5 fruit fly cellular contexts compared by ENCODE assay signal in the genomic region with DNA sequence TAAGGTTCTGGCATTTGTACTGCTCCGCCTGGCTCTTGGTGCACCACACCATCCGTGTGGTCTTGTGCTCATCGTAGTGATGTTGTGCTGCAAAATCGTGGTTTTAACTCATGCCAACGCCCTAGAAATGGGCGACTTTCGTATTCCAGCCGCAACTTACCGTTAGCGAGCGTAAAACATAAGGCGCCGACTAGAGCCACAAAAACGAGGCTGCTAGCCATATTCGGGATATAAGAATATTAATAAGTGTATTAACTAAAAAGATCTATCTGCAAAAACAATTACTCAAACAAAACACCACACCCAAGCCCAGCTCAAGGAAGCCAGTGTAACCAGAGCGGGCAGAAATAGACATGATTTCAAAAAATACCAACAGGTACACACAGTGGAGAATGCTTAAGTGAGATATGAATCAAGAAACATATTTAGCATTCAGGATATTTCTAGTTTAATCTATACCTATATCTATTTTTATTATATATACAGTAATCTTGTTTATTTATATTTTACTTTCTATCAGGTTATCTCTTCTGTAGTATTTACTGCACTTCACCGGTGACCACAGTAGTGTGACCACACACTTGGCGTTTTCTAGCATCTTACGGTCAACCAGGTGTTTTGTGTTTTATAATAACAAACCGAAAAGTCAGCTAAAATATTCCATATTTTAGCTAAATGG.
TF ChIP-seq lines count a peak whose summit lies in the region.

Tsf2 (minus strand) TSS at position 333 of the 679 bp plus-strand sequence.
CG34242 (plus strand) TSS at position 605 of the 679 bp plus-strand sequence.

- peak; percentile 10 for TF ChIP-seq CTCF in whole organism, embryonic (GFP tag; optimal IDR thresholded peaks at IDR 0.05; lab: Kevin White, UChicago)

TF ChIP-seq in whole organism, adult, 20 proteins besides CTCF, POLR2A, EP300 and RAD21:
- TF ChIP-seq CG11617 (GFP tag; optimal IDR thresholded peaks at IDR 0.05; lab: Kevin White, UChicago) (no peak), CG5204 (GFP tag; optimal IDR thresholded peaks at IDR 0.05; lab: Kevin White, UChicago) (no peak), kay (GFP tag; lab: Kevin White, UChicago; ENCODE audit: borderline replicate concordance) (no peak), tj (GFP tag; optimal IDR thresholded peaks at IDR 0.05; lab: Kevin White, UChicago) (peak; percentile 35), CG7101 (tag; optimal IDR thresholded peaks at IDR 0.05; lab: Kevin White, UChicago) (peak; percentile 87), ovo (GFP tag; optimal IDR thresholded peaks at IDR 0.05; lab: Kevin White, UChicago) (no peak), cnc (optimal IDR thresholded peaks at IDR 0.05; lab: Kevin White, UChicago) (no peak), CG12768 (GFP tag; optimal IDR thresholded peaks at IDR 0.05; lab: Kevin White, UChicago) (peak; percentile 61), bab1 (GFP tag; optimal IDR thresholded peaks at IDR 0.05; lab: Kevin White, UChicago) (peak; percentile 64), CG14711 (tag; optimal IDR thresholded peaks at IDR 0.05; lab: Kevin White, UChicago) (peak; percentile 91), Crg-1 (GFP tag; optimal IDR thresholded peaks at IDR 0.05; lab: Kevin White, UChicago) (no peak), pad (GFP tag; optimal IDR thresholded peaks at IDR 0.05; lab: Kevin White, UChicago) (peak; percentile 55), CG33017 (tag; optimal IDR thresholded peaks at IDR 0.05; lab: Kevin White, UChicago) (peak; percentile 75)

TF ChIP-seq in whole organism, embryonic, 481 proteins besides CTCF, POLR2A, EP300 and RAD21 (continues in another document):
- TF ChIP-seq CG8281 (tag; optimal IDR thresholded peaks at IDR 0.05; lab: Kevin White, UChicago) = no peak
- TF ChIP-seq CG12071 (GFP tag; optimal IDR thresholded peaks at IDR 0.05; lab: Kevin White, UChicago) = no peak
- no peak for TF ChIP-seq Camta (GFP tag; optimal IDR thresholded peaks at IDR 0.05; lab: Kevin White, UChicago)
- peak; percentile 74 for TF ChIP-seq Optix (GFP tag; IDR thresholded peaks at IDR 0.05; lab: Robert Waterston, UW)
- no peak for TF ChIP-seq ham (GFP tag; IDR thresholded peaks at IDR 0.05; lab: Robert Waterston, UW)
- TF ChIP-seq CG7839 (tag; optimal IDR thresholded peaks at IDR 0.05; lab: Kevin White, UChicago) = peak; percentile 52
- TF ChIP-seq CG3407 (GFP tag; optimal IDR thresholded peaks at IDR 0.05; lab: Kevin White, UChicago) = peak; percentile 11
- no peak for TF ChIP-seq Doc3 (GFP tag; IDR thresholded peaks at IDR 0.05; lab: Robert Waterston, UW; ENCODE audit: partially characterized antibody)
- TF ChIP-seq Sry-β (GFP tag; optimal IDR thresholded peaks at IDR 0.05; lab: Kevin White, UChicago) = no peak
- peak; percentile 71 for TF ChIP-seq Rx (GFP tag; IDR thresholded peaks at IDR 0.05; lab: Robert Waterston, UW)
- TF ChIP-seq CrebB (tag; optimal IDR thresholded peaks at IDR 0.05; lab: Kevin White, UChicago) = no peak
- peak; percentile 87 for TF ChIP-seq YL-1 (GFP tag; optimal IDR thresholded peaks at IDR 0.05; lab: Kevin White, UChicago)
- no peak for TF ChIP-seq Jarid2 (GFP tag; optimal IDR thresholded peaks at IDR 0.05; lab: Kevin White, UChicago)
- peak; percentile 94 for TF ChIP-seq Dbx (GFP tag; IDR thresholded peaks at IDR 0.05; lab: Robert Waterston, UW)
- no peak for TF ChIP-seq Atf3 (GFP tag; optimal IDR thresholded peaks at IDR 0.05; lab: Kevin White, UChicago)
- no peak for TF ChIP-seq Hsf (GFP tag; optimal IDR thresholded peaks at IDR 0.05; lab: Kevin White, UChicago)
- peak in 1 of 2 experiments; percentile 70 for TF ChIP-seq crp (GFP tag; optimal IDR thresholded peaks at IDR 0.05; lab: Kevin White, UChicago)
- TF ChIP-seq CG6175 (GFP tag; IDR thresholded peaks at IDR 0.05; lab: Robert Waterston, UW) = peak; percentile 84; the same call in 2 of the 3 replicates

TF ChIP-seq in whole organism, prepupa, 60 proteins besides CTCF, POLR2A, EP300 and RAD21 (continues in another document):
- TF ChIP-seq CG8119 (GFP tag; IDR thresholded peaks at IDR 0.05; lab: Robert Waterston, UW) (no peak), CG10631 (GFP tag; optimal IDR thresholded peaks at IDR 0.05; lab: Kevin White, UChicago) (peak; percentile 79), CG1621 (tag; optimal IDR thresholded peaks at IDR 0.05; lab: Kevin White, UChicago) (peak; percentile 42), Ets96B (tag; optimal IDR thresholded peaks at IDR 0.05; lab: Kevin White, UChicago) (peak; percentile 81), CG10669 (GFP tag; optimal IDR thresholded peaks at IDR 0.05; lab: Kevin White, UChicago) (no peak), cyc (GFP tag; optimal IDR thresholded peaks at IDR 0.05; lab: Kevin White, UChicago) (peak; percentile 85), topi (GFP tag; optimal IDR thresholded peaks at IDR 0.05; lab: Kevin White, UChicago) (peak; percentile 71), dac (GFP tag; optimal IDR thresholded peaks at IDR 0.05; lab: Kevin White, UChicago) (no peak), CG32006 (GFP tag; optimal IDR thresholded peaks at IDR 0.05; lab: Kevin White, UChicago) (no peak), CG11294 (GFP tag; IDR thresholded peaks at IDR 0.05; lab: Robert Waterston, UW) (peak; percentile 83), fd85E (GFP tag; optimal IDR thresholded peaks at IDR 0.05; lab: Kevin White, UChicago) (no peak), Blimp-1 (GFP tag; optimal IDR thresholded peaks at IDR 0.05; lab: Kevin White, UChicago) (peak; percentile 53), eg (GFP tag; IDR thresholded peaks at IDR 0.05; lab: Robert Waterston, UW) (peak; percentile 95), dsx (GFP tag; optimal IDR thresholded peaks at IDR 0.05; lab: Kevin White, UChicago; ENCODE audit: poor library complexity, severe bottlenecking) (peak; percentile 88), salr (GFP tag; optimal IDR thresholded peaks at IDR 0.05; lab: Kevin White, UChicago) (no peak), Eip93F (GFP tag; optimal IDR thresholded peaks at IDR 0.05; lab: Kevin White, UChicago) (peak; percentile 34), svp (GFP tag; lab: Kevin White, UChicago) (no peak), Sox102F (GFP tag; optimal IDR thresholded peaks at IDR 0.05; lab: Kevin White, UChicago) (no peak)

TF ChIP-seq in whole organism, pupa, 21 proteins besides CTCF, POLR2A, EP300 and RAD21 (continues in another document):
- TF ChIP-seq CG14655 (GFP tag; optimal IDR thresholded peaks at IDR 0.05; lab: Kevin White, UChicago) = no peak
- TF ChIP-seq rn (GFP tag; IDR thresholded peaks at IDR 0.05; lab: Robert Waterston, UW) = peak; percentile 71
- TF ChIP-seq CG8159 (tag; optimal IDR thresholded peaks at IDR 0.05; lab: Kevin White, UChicago) = peak; percentile 92
- TF ChIP-seq CG4496 (GFP tag; IDR thresholded peaks at IDR 0.05; lab: Robert Waterston, UW) = peak; percentile 95
- peak; percentile 10 for TF ChIP-seq CG34367 (tag; optimal IDR thresholded peaks at IDR 0.05; lab: Kevin White, UChicago)
- TF ChIP-seq CG8301 (tag; optimal IDR thresholded peaks at IDR 0.05; lab: Kevin White, UChicago) = peak; percentile 87
- TF ChIP-seq Pif1B (GFP tag; optimal IDR thresholded peaks at IDR 0.05; lab: Kevin White, UChicago) = peak; percentile 66
- TF ChIP-seq CG9948 (tag; optimal IDR thresholded peaks at IDR 0.05; lab: Kevin White, UChicago) = peak; percentile 88
- peak; percentile 97 for TF ChIP-seq CG12605 (GFP tag; IDR thresholded peaks at IDR 0.05; lab: Robert Waterston, UW)
- peak; percentile 84 for TF ChIP-seq CG17806 (tag; optimal IDR thresholded peaks at IDR 0.05; lab: Kevin White, UChicago)
- TF ChIP-seq CG10348 (GFP tag; IDR thresholded peaks at IDR 0.05; lab: Robert Waterston, UW) = peak; percentile 91
- TF ChIP-seq CG15710 (tag; optimal IDR thresholded peaks at IDR 0.05; lab: Kevin White, UChicago) = peak; percentile 72
- TF ChIP-seq D1 (tag; optimal IDR thresholded peaks at IDR 0.05; lab: Kevin White, UChicago) = peak; percentile 32
- peak; percentile 95 for TF ChIP-seq CG32121 (GFP tag; IDR thresholded peaks at IDR 0.05; lab: Robert Waterston, UW)
- no peak; the same call in 2 of the 3 replicates for TF ChIP-seq fd96Ca (GFP tag; IDR thresholded peaks at IDR 0.05; lab: Robert Waterston, UW)
- no peak for TF ChIP-seq CG13204 (GFP tag; optimal IDR thresholded peaks at IDR 0.05; lab: Kevin White, UChicago)
- TF ChIP-seq Pif1A (GFP tag; optimal IDR thresholded peaks at IDR 0.05; lab: Kevin White, UChicago) = peak; percentile 64
- TF ChIP-seq gl (tag; optimal IDR thresholded peaks at IDR 0.05; lab: Kevin White, UChicago) = peak; percentile 49
- peak; percentile 74 for TF ChIP-seq Snoo (tag; optimal IDR thresholded peaks at IDR 0.05; lab: Kevin White, UChicago)
- no peak for TF ChIP-seq EcR (GFP tag; optimal IDR thresholded peaks at IDR 0.05; lab: Kevin White, UChicago)

TF ChIP-seq in whole organism, wandering third instar larva, 38 proteins besides CTCF, POLR2A, EP300 and RAD21 (continues in another document):
- TF ChIP-seq Rel (GFP tag; optimal IDR thresholded peaks at IDR 0.05; lab: Kevin White, UChicago) (no peak), Rel (tag; optimal IDR thresholded peaks at IDR 0.05; lab: Kevin White, UChicago) (peak; percentile 80), usp (GFP tag; optimal IDR thresholded peaks at IDR 0.05; lab: Kevin White, UChicago) (no peak), CG32264 (GFP tag; optimal IDR thresholded peaks at IDR 0.05; lab: Kevin White, UChicago) (no peak), Dfd (GFP tag; optimal IDR thresholded peaks at IDR 0.05; lab: Kevin White, UChicago) (no peak), lola (GFP tag; optimal IDR thresholded peaks at IDR 0.05; lab: Kevin White, UChicago) (no peak), dsf (GFP tag; optimal IDR thresholded peaks at IDR 0.05; lab: Kevin White, UChicago; ENCODE audit: borderline replicate concordance) (no peak), ey (GFP tag; optimal IDR thresholded peaks at IDR 0.05; lab: Kevin White, UChicago) (no peak), OdsH (GFP tag; optimal IDR thresholded peaks at IDR 0.05; lab: Kevin White, UChicago) (no peak), foxo (GFP tag; optimal IDR thresholded peaks at IDR 0.05; lab: Kevin White, UChicago) (peak in 1 of 2 experiments; percentile 75), sage (GFP tag; optimal IDR thresholded peaks at IDR 0.05; lab: Kevin White, UChicago) (peak; percentile 56), Hr83 (GFP tag; optimal IDR thresholded peaks at IDR 0.05; lab: Kevin White, UChicago; ENCODE audit: poor library complexity, severe bottlenecking) (no peak), tai (GFP tag; optimal IDR thresholded peaks at IDR 0.05; lab: Kevin White, UChicago) (no peak), Dif (GFP tag; optimal IDR thresholded peaks at IDR 0.05; lab: Kevin White, UChicago; ENCODE audit: partially characterized antibody) (no peak), woc (GFP tag; optimal IDR thresholded peaks at IDR 0.05; lab: Kevin White, UChicago) (peak; percentile 46), Myc (optimal IDR thresholded peaks at IDR 0.05; lab: Kevin White, UChicago) (peak; percentile 39), Hnf4 (GFP tag; optimal IDR thresholded peaks at IDR 0.05; lab: Kevin White, UChicago) (no peak), Abd-B (GFP tag; optimal IDR thresholded peaks at IDR 0.05; lab: Kevin White, UChicago) (no peak), jim (GFP tag; optimal IDR thresholded peaks at IDR 0.05; lab: Kevin White, UChicago) (no peak), brk (GFP tag; optimal IDR thresholded peaks at IDR 0.05; lab: Kevin White, UChicago) (no peak), CG9705 (GFP tag; optimal IDR thresholded peaks at IDR 0.05; lab: Kevin White, UChicago) (peak; percentile 28), pan (optimal IDR thresholded peaks at IDR 0.05; lab: Kevin White, UChicago) (no peak)
